Fruit fly (Drosophila melanogaster) whole organism, embryonic: ENCODE measurements around the gene ci.
A peak's percentile ranks its signal among the peaks of the same experiment; 100 is the strongest.

ENCODE experiments used
- ATbp ChIP-seq: fragments of 200-800 bp; sonication (Bioruptor generic); optimal IDR thresholded peaks from 2 replicates; lab custom pipeline; 2017; ENCODE audit warnings: missing biosample characterization, mild to moderate bottlenecking, missing genetic modification characterization, missing genetic modification reagents
- Awh ChIP-seq: fragments of 200-800 bp; sonication (Bioruptor generic); IDR thresholded peaks from 2 replicates; pipeline ENCODE4, ENCODE4 v1.3.6; 2022; ENCODE audit warnings: missing biosample characterization, missing genetic modification characterization
- Bgb ChIP-seq: fragments of 200-800 bp; sonication (Bioruptor generic); IDR thresholded peaks from 2 replicates; pipeline ENCODE4 v1.3.6; 2022; ENCODE audit warnings: missing biosample characterization, missing genetic modification characterization; ENCODE audit not compliant: partially characterized antibody
- CG11398 ChIP-seq: fragments of 200-800 bp; sonication (Bioruptor generic); optimal IDR thresholded peaks from 2 replicates; lab custom pipeline; 2016; ENCODE audit warnings: missing biosample characterization, missing genetic modification characterization
- CG11560 ChIP-seq: fragments of 200-800 bp; sonication (Bioruptor generic); IDR thresholded peaks from 3 replicates; pipeline ENCODE4 v1.3.6; 2022; ENCODE audit warnings: missing biosample characterization, missing genetic modification characterization
- CG11723 ChIP-seq: fragments of 200-800 bp; sonication (Bioruptor generic); optimal IDR thresholded peaks from 2 replicates; lab custom pipeline; 2017; ENCODE audit warnings: missing biosample characterization, mild to moderate bottlenecking, missing genetic modification characterization
- CG12769 ChIP-seq: fragments of 200-800 bp; sonication (Bioruptor generic); optimal IDR thresholded peaks from 2 replicates; lab custom pipeline; 2019; ENCODE audit warnings: missing biosample characterization, mild to moderate bottlenecking, missing genetic modification characterization, moderate library complexity
- CG13424 ChIP-seq: fragments of 200-800 bp; sonication (Bioruptor generic); optimal IDR thresholded peaks from 2 replicates; lab custom pipeline; 2019; ENCODE audit warnings: missing biosample characterization, mild to moderate bottlenecking, missing genetic modification characterization, moderate library complexity
- CG13894 ChIP-seq: fragments of 200-800 bp; sonication (Bioruptor generic); optimal IDR thresholded peaks from 3 replicates; lab custom pipeline; 2018; ENCODE audit warnings: missing biosample characterization, mild to moderate bottlenecking, missing genetic modification characterization, moderate library complexity
- CG14965 ChIP-seq: fragments of 200-800 bp; sonication (Bioruptor generic); optimal IDR thresholded peaks from 2 replicates; lab custom pipeline; 2016; ENCODE audit warnings: missing biosample characterization, missing genetic modification characterization, borderline replicate concordance
- CG15696 ChIP-seq: fragments of 200-800 bp; sonication (Bioruptor generic); optimal IDR thresholded peaks from 2 replicates; lab custom pipeline; 2019; ENCODE audit warnings: missing biosample characterization, mild to moderate bottlenecking, missing genetic modification characterization, moderate library complexity
- CG30020 ChIP-seq: fragments of 200-800 bp; optimal IDR thresholded peaks from 2 replicates; lab custom pipeline; 2019; ENCODE audit warnings: missing biosample characterization, mild to moderate bottlenecking, missing genetic modification characterization, moderate library complexity
- CG30431 ChIP-seq: fragments of 200-800 bp; sonication (Bioruptor generic); optimal IDR thresholded peaks from 2 replicates; lab custom pipeline; 2017; ENCODE audit warnings: missing biosample characterization, missing genetic modification characterization
- CG3065 ChIP-seq: fragments of 200-800 bp; sonication (Bioruptor generic); optimal IDR thresholded peaks from 2 replicates; lab custom pipeline; 2016; ENCODE audit warnings: missing biosample characterization, missing genetic modification characterization
- CG3847 ChIP-seq: fragments of 200-800 bp; sonication (Bioruptor generic); IDR thresholded peaks from 2 replicates; pipeline ENCODE4 v1.3.6; 2022; ENCODE audit warnings: missing biosample characterization, missing genetic modification characterization
- CG4730 ChIP-seq: fragments of 200-800 bp; sonication (Bioruptor generic); IDR thresholded peaks from 2 replicates; pipeline ENCODE4 v1.3.6; 2022; ENCODE audit warnings: missing biosample characterization, missing genetic modification characterization
- CG6813 ChIP-seq: fragments of 200-800 bp; sonication (Bioruptor generic); optimal IDR thresholded peaks from 2 replicates; lab custom pipeline; 2017; ENCODE audit warnings: missing biosample characterization, missing genetic modification characterization, mild to moderate bottlenecking, moderate library complexity, missing genetic modification reagents
- CG6854 ChIP-seq: fragments of 200-800 bp; sonication (Bioruptor generic); optimal IDR thresholded peaks from 3 replicates; lab custom pipeline; 2017; ENCODE audit warnings: missing biosample characterization, mild to moderate bottlenecking, missing genetic modification characterization
- CG7372 ChIP-seq: fragments of 200-800 bp; sonication (Bioruptor generic); IDR thresholded peaks from 2 replicates; pipeline ENCODE4 v1.3.6; 2022; ENCODE audit warnings: missing biosample characterization, missing genetic modification characterization
- CG7556 ChIP-seq: fragments of 200-800 bp; sonication (Bioruptor generic); optimal IDR thresholded peaks from 2 replicates; lab custom pipeline; 2017; ENCODE audit warnings: missing biosample characterization, mild to moderate bottlenecking, missing genetic modification characterization
- Chrac-16 ChIP-seq: fragments of 200-800 bp; sonication (Bioruptor generic); optimal IDR thresholded peaks from 3 replicates; lab custom pipeline; 2016; ENCODE audit warnings: missing biosample characterization, missing genetic modification characterization
- Dad ChIP-seq: fragments of 200-800 bp; sonication (Bioruptor generic); optimal IDR thresholded peaks from 3 replicates; lab custom pipeline; 2016; ENCODE audit warnings: missing biosample characterization, missing genetic modification characterization
- Dbx ChIP-seq: fragments of 200-800 bp; sonication (Bioruptor generic); IDR thresholded peaks from 3 replicates; pipeline ENCODE4 v1.3.6; 2022; ENCODE audit warnings: missing biosample characterization, missing genetic modification characterization
- Dip2 ChIP-seq: fragments of 200-800 bp; sonication (Bioruptor generic); IDR thresholded peaks from 2 replicates; pipeline ENCODE4 v1.3.6; 2022; ENCODE audit warnings: missing biosample characterization, missing genetic modification characterization
- Drgx ChIP-seq: fragments of 200-800 bp; sonication (Bioruptor generic); IDR thresholded peaks from 2 replicates; pipeline ENCODE4 v1.3.6; 2022; ENCODE audit warnings: missing biosample characterization, missing genetic modification characterization
- Gsc ChIP-seq: fragments of 200-800 bp; sonication (Bioruptor generic); IDR thresholded peaks from 2 replicates; pipeline ENCODE4 v1.3.6; 2022; ENCODE audit warnings: missing biosample characterization, missing genetic modification characterization
- HLH54F ChIP-seq: fragments of 200-800 bp; sonication (Bioruptor generic); optimal IDR thresholded peaks from 3 replicates; lab custom pipeline; 2016; ENCODE audit warnings: missing biosample characterization, missing genetic modification characterization
- HmgD ChIP-seq: fragments of 200-800 bp; sonication (Bioruptor generic); optimal IDR thresholded peaks from 3 replicates; lab custom pipeline; 2016; ENCODE audit warnings: missing biosample characterization, missing genetic modification characterization
- Hmr ChIP-seq: fragments of 200-800 bp; sonication (Bioruptor generic); optimal IDR thresholded peaks from 3 replicates; lab custom pipeline; 2017; ENCODE audit warnings: mild to moderate bottlenecking, missing biosample characterization, missing genetic modification reagents, missing genetic modification characterization
- Hmx ChIP-seq: fragments of 200-800 bp; sonication (Bioruptor generic); optimal IDR thresholded peaks from 2 replicates; lab custom pipeline; 2016; ENCODE audit warnings: missing biosample characterization, missing genetic modification characterization
- Meics ChIP-seq: fragments of 200-800 bp; sonication (Bioruptor generic); optimal IDR thresholded peaks from 2 replicates; lab custom pipeline; 2017; ENCODE audit warnings: missing biosample characterization, mild to moderate bottlenecking, missing genetic modification characterization
- Mes4 ChIP-seq: fragments of 200-800 bp; sonication (Bioruptor generic); optimal IDR thresholded peaks from 2 replicates; lab custom pipeline; 2016; ENCODE audit warnings: missing biosample characterization, missing genetic modification characterization
- Myb ChIP-seq: fragments of 200-800 bp; sonication (Bioruptor generic); optimal IDR thresholded peaks from 2 replicates; lab custom pipeline; 2016; ENCODE audit warnings: missing biosample characterization, missing genetic modification characterization
- Pdp1 ChIP-seq, 2 experiments: fragments of 200-800 bp; sonication (Bioruptor generic); optimal IDR thresholded peaks; 3 replicates each; lab custom pipeline; 2016; ENCODE audit warnings: missing biosample characterization in 2 of 2, missing genetic modification characterization in 2 of 2, mild to moderate bottlenecking in 1 of 2, moderate library complexity in 1 of 2
- Six4 ChIP-seq: fragments of 200-800 bp; sonication (Bioruptor generic); optimal IDR thresholded peaks from 2 replicates; lab custom pipeline; 2016; ENCODE audit warnings: missing biosample characterization, missing genetic modification characterization
- Xrp1 ChIP-seq: fragments of 200-800 bp; sonication (Bioruptor generic); IDR thresholded peaks from 2 replicates; pipeline ENCODE4 v1.3.6; 2022; ENCODE audit warnings: missing biosample characterization, missing genetic modification characterization
- abd-A ChIP-seq: fragments of 200-800 bp; sonication (Bioruptor generic); optimal IDR thresholded peaks from 3 replicates; lab custom pipeline; 2019; ENCODE audit warnings: missing biosample characterization, mild to moderate bottlenecking, missing genetic modification characterization, moderate library complexity
- ac ChIP-seq: fragments of 200-800 bp; sonication (Bioruptor generic); optimal IDR thresholded peaks from 3 replicates; lab custom pipeline; 2017; ENCODE audit warnings: missing biosample characterization, mild to moderate bottlenecking, missing genetic modification characterization
- gcm ChIP-seq: fragments of 200-800 bp; sonication (Bioruptor generic); optimal IDR thresholded peaks from 2 replicates; lab custom pipeline; 2019; ENCODE audit warnings: missing biosample characterization, mild to moderate bottlenecking, missing genetic modification characterization, moderate library complexity
- hbn ChIP-seq: fragments of 200-800 bp; sonication (Bioruptor generic); IDR thresholded peaks from 2 replicates; pipeline ENCODE4 v1.3.6; 2022; ENCODE audit warnings: missing biosample characterization, missing genetic modification characterization; ENCODE audit not compliant: partially characterized antibody
- jigr1 ChIP-seq: fragments of 200-800 bp; sonication (Bioruptor generic); IDR thresholded peaks from 3 replicates; pipeline ENCODE4 v1.3.6; 2022; ENCODE audit warnings: missing biosample characterization, missing genetic modification characterization
- lbe ChIP-seq: fragments of 200-800 bp; sonication (Bioruptor generic); optimal IDR thresholded peaks from 2 replicates; lab custom pipeline; 2016; ENCODE audit warnings: missing biosample characterization, mild to moderate bottlenecking, missing genetic modification characterization
- nom ChIP-seq: fragments of 200-800 bp; sonication (Bioruptor generic); optimal IDR thresholded peaks from 2 replicates; lab custom pipeline; 2017; ENCODE audit warnings: missing biosample characterization, missing genetic modification characterization, mild to moderate bottlenecking, moderate library complexity, missing genetic modification reagents
- org-1 ChIP-seq: fragments of 200-800 bp; sonication (Bioruptor generic); optimal IDR thresholded peaks from 2 replicates; lab custom pipeline; 2017; ENCODE audit warnings: missing biosample characterization, missing genetic modification characterization
- pho ChIP-seq: fragments of 200-800 bp; sonication (Bioruptor generic); optimal IDR thresholded peaks from 2 replicates; lab custom pipeline; 2016; ENCODE audit warnings: missing biosample characterization, missing genetic modification characterization
- pzg ChIP-seq: fragments of 200-800 bp; sonication (Bioruptor generic); optimal IDR thresholded peaks from 3 replicates; lab custom pipeline; 2018; ENCODE audit warnings: missing biosample characterization, mild to moderate bottlenecking, missing genetic modification characterization, moderate library complexity
- row ChIP-seq: fragments of 200-800 bp; sonication (Bioruptor generic); IDR thresholded peaks from 3 replicates; pipeline ENCODE4 v1.3.6; 2022; ENCODE audit warnings: missing biosample characterization, missing genetic modification characterization
- slbo ChIP-seq: fragments of 200-800 bp; sonication (Bioruptor generic); IDR thresholded peaks from 2 replicates; pipeline ENCODE4 v1.3.6; 2022; ENCODE audit warnings: missing biosample characterization, missing genetic modification characterization
- tio ChIP-seq: fragments of 200-800 bp; sonication (Bioruptor generic); optimal IDR thresholded peaks from 2 replicates; lab custom pipeline; 2017; ENCODE audit warnings: missing biosample characterization, missing genetic modification characterization, inconsistent platforms
- trh ChIP-seq: fragments of 200-800 bp; sonication (Bioruptor generic); optimal IDR thresholded peaks from 2 replicates; lab custom pipeline; 2016; ENCODE audit warnings: missing biosample characterization, missing genetic modification characterization

Gene ci

dm6 chr4:68184-68948 is 11.5 kb upstream of the ci start (continued):
- TF ChIP-seq nom (GFP tag; lab: Kevin White, UChicago) (no peak), pzg (peak; percentile 78), slbo (no peak), hbn (GFP tag; lab: Robert Waterston, UW) (no peak), CG3847 (no peak; the same call in 1 of the 2 replicates), Six4 (GFP tag; lab: Kevin White, UChicago) (no peak), Drgx (GFP tag; lab: Robert Waterston, UW) (no peak), Dbx (GFP tag; lab: Robert Waterston, UW) (no peak; the same call in 2 of the 3 replicates), abd-A (peak; percentile 29), CG6854 (GFP tag; lab: Kevin White, UChicago) (no peak), pho (GFP tag; lab: Kevin White, UChicago) (peak; percentile 28), HmgD (GFP tag; lab: Kevin White, UChicago) (peak; percentile 20), CG4730 (no peak), jigr1 (GFP tag; lab: Robert Waterston, UW) (no peak), CG30020 (tag; lab: Kevin White, UChicago) (peak; percentile 93), Dip2 (no peak), ATbp (GFP tag; lab: Kevin White, UChicago) (no peak), ac (GFP tag; lab: Kevin White, UChicago) (no peak), Hmx (no peak), row (GFP tag; lab: Robert Waterston, UW) (peak; percentile 44; the same call in 1 of the 3 replicates), CG15696 (tag; lab: Kevin White, UChicago) (peak; percentile 19), CG13424 (tag; lab: Kevin White, UChicago) (peak; percentile 23), CG6813 (no peak), Awh (GFP tag; lab: Robert Waterston, UW) (no peak), CG13894 (tag; lab: Kevin White, UChicago) (peak; percentile 42), CG3065 (no peak), Xrp1 (no peak), trh (no peak), CG30431 (GFP tag; lab: Kevin White, UChicago) (no peak), Dad (no peak), Bgb (GFP tag; lab: Robert Waterston, UW) (no peak), CG12769 (tag; lab: Kevin White, UChicago) (peak; percentile 44), CG7372 (GFP tag; lab: Robert Waterston, UW) (no peak), CG11723 (peak; percentile 91), Chrac-16 (GFP tag; lab: Kevin White, UChicago) (no peak), gcm (GFP tag; lab: Kevin White, UChicago) (no peak), Meics (GFP tag; lab: Kevin White, UChicago) (no peak), Mes4 (GFP tag; lab: Kevin White, UChicago) (no peak), lbe (GFP tag; lab: Kevin White, UChicago) (no peak), CG11398 (no peak), Gsc (GFP tag; lab: Robert Waterston, UW) (no peak), org-1 (GFP tag; lab: Kevin White, UChicago) (no peak), Pdp1 (GFP tag; optimal IDR thresholded peaks at IDR 0.05; lab: Kevin White, UChicago) (no peak), CG7556 (GFP tag; lab: Kevin White, UChicago) (no peak), Hmr (GFP tag; lab: Kevin White, UChicago) (peak; percentile 93), HLH54F (GFP tag; lab: Kevin White, UChicago) (no peak), tio (GFP tag; lab: Kevin White, UChicago) (no peak), CG14965 (peak; percentile 27), CG11560 (tag; lab: Robert Waterston, UW) (no peak), Myb (GFP tag; lab: Kevin White, UChicago) (peak; percentile 41)
